Fruit fly (Drosophila melanogaster): ENCODE results near the gene CG8281.

dm6 chr3L:7958590-7959180 lies 46.4 kb downstream of the CG8281 start:
- no peak for TF ChIP-seq Dif (GFP tag; optimal IDR thresholded peaks at IDR 0.05; ENCODE audit: partially characterized antibody)
- no peak for TF ChIP-seq tai (GFP tag; optimal IDR thresholded peaks at IDR 0.05)
- TF ChIP-seq psq (GFP tag; optimal IDR thresholded peaks at IDR 0.05): no peak
- no peak for TF ChIP-seq jim (GFP tag; optimal IDR thresholded peaks at IDR 0.05)
- no peak for TF ChIP-seq brk (GFP tag; optimal IDR thresholded peaks at IDR 0.05)
- no peak for TF ChIP-seq dsf (GFP tag; optimal IDR thresholded peaks at IDR 0.05; ENCODE audit: borderline replicate concordance)
- TF ChIP-seq lola (GFP tag; optimal IDR thresholded peaks at IDR 0.05): no peak
- no peak for TF ChIP-seq Myc (optimal IDR thresholded peaks at IDR 0.05)
- TF ChIP-seq pan (optimal IDR thresholded peaks at IDR 0.05): no peak

Data from whole organism, wandering third instar larva.